Worm (Caenorhabditis elegans) whole organism, L2 larva: Measurements from ENCODE around the gene ZK1098.2.

ENCODE experiments used
- C34F6.9 ChIP-seq: fragments of 150-350 bp; optimal IDR thresholded peaks from 2 replicates; lab custom pipeline; 2014; ENCODE audit warnings: missing biosample characterization, missing genetic modification characterization
- F13H6.1 ChIP-seq: sonication (generic microtip); optimal IDR thresholded peaks from 2 replicates; lab custom pipeline; 2016; ENCODE audit warnings: missing genetic modification characterization, missing compliant biosample characterization
- R02D3.7 ChIP-seq: fragments of 150-350 bp; optimal IDR thresholded peaks from 2 replicates; lab custom pipeline; 2014; ENCODE audit warnings: missing biosample characterization, missing genetic modification characterization
- Y55F3AM.14 ChIP-seq: fragments of 200-800 bp; sonication (Bioruptor generic); optimal IDR thresholded peaks from 2 replicates; lab custom pipeline; 2018; ENCODE audit warnings: mild to moderate bottlenecking, missing genetic modification characterization, missing compliant biosample characterization
- ZK546.5 ChIP-seq: sonication (generic microtip); optimal IDR thresholded peaks from 2 replicates; lab custom pipeline; 2017; ENCODE audit warnings: missing biosample characterization, missing genetic modification characterization
- alr-1 ChIP-seq: fragments of 150-350 bp; optimal IDR thresholded peaks from 2 replicates; lab custom pipeline; 2014; ENCODE audit warnings: missing biosample characterization, missing genetic modification characterization
- aly-2 ChIP-seq: fragments of 150-350 bp; optimal IDR thresholded peaks from 2 replicates; lab custom pipeline; 2014; ENCODE audit warnings: missing biosample characterization, missing genetic modification characterization
- ama-1 ChIP-seq: fragments of 150-350 bp; optimal IDR thresholded peaks from 2 replicates; lab custom pipeline; 2018; ENCODE audit warnings: inconsistent platforms
- blmp-1 ChIP-seq: sonication (generic microtip); optimal IDR thresholded peaks from 2 replicates; lab custom pipeline; 2017; ENCODE audit warnings: missing genetic modification characterization, mild to moderate bottlenecking, missing compliant biosample characterization, antibody characterized with exemption, moderate library complexity; ENCODE audit not compliant: insufficient read depth
- ceh-16 ChIP-seq: fragments of 150-350 bp; optimal IDR thresholded peaks from 2 replicates; lab custom pipeline; 2014; ENCODE audit warnings: missing biosample characterization, missing genetic modification characterization
- ceh-82 ChIP-seq: fragments of 150-350 bp; optimal IDR thresholded peaks from 2 replicates; lab custom pipeline; 2014; ENCODE audit warnings: missing biosample characterization, missing genetic modification characterization
- crh-2 ChIP-seq: sonication (generic microtip); optimal IDR thresholded peaks from 2 replicates; lab custom pipeline; 2017; ENCODE audit warnings: missing biosample characterization, missing genetic modification characterization
- dmd-4 ChIP-seq: sonication (generic microtip); optimal IDR thresholded peaks from 2 replicates; lab custom pipeline; 2017; ENCODE audit warnings: missing biosample characterization, missing genetic modification characterization
- egl-27 ChIP-seq: sonication (generic microtip); optimal IDR thresholded peaks from 3 replicates; lab custom pipeline; 2017; ENCODE audit warnings: missing biosample characterization, missing genetic modification reagents, missing genetic modification characterization
- elt-1 ChIP-seq: fragments of 150-350 bp; optimal IDR thresholded peaks from 2 replicates; lab custom pipeline; 2014; ENCODE audit warnings: missing biosample characterization, missing genetic modification characterization
- fos-1 ChIP-seq: fragments of 150-350 bp; optimal IDR thresholded peaks from 2 replicates; lab custom pipeline; 2014; ENCODE audit warnings: missing biosample characterization, missing genetic modification characterization
- gmeb-1 ChIP-seq: fragments of 150-350 bp; optimal IDR thresholded peaks from 2 replicates; lab custom pipeline; 2014; ENCODE audit warnings: missing biosample characterization, missing genetic modification characterization
- lin-11 ChIP-seq: fragments of 150-350 bp; sonication (generic microtip); optimal IDR thresholded peaks from 2 replicates; lab custom pipeline; 2014; ENCODE audit warnings: missing biosample characterization, missing genetic modification characterization, inconsistent platforms, mixed read lengths
- lin-13 ChIP-seq: fragments of 150-350 bp; optimal IDR thresholded peaks from 2 replicates; lab custom pipeline; 2014; ENCODE audit warnings: missing biosample characterization, missing genetic modification reagents, missing genetic modification characterization
- mab-5 ChIP-seq: fragments of 150-350 bp; optimal IDR thresholded peaks from 2 replicates; lab custom pipeline; 2014; ENCODE audit warnings: missing biosample characterization, missing genetic modification characterization
- mbf-1 ChIP-seq: sonication (generic microtip); optimal IDR thresholded peaks from 2 replicates; lab custom pipeline; 2017; ENCODE audit warnings: missing biosample characterization, missing genetic modification characterization
- mdl-1 ChIP-seq, 2 experiments: fragments of 150-350 bp in 1 of 2; sonication (generic microtip) in 1 of 2; optimal IDR thresholded peaks; 2 replicates each; lab custom pipeline; 2017; ENCODE audit warnings: missing biosample characterization in 2 of 2, missing genetic modification characterization in 2 of 2
- nhr-10 ChIP-seq: sonication (generic microtip); optimal IDR thresholded peaks from 2 replicates; lab custom pipeline; 2017; ENCODE audit warnings: missing biosample characterization, missing genetic modification characterization
- nhr-12 ChIP-seq: fragments of 150-350 bp; optimal IDR thresholded peaks from 2 replicates; lab custom pipeline; 2014; ENCODE audit warnings: missing biosample characterization, missing genetic modification characterization
- nhr-21 ChIP-seq: fragments of 150-350 bp; optimal IDR thresholded peaks from 2 replicates; lab custom pipeline; 2014; ENCODE audit warnings: missing biosample characterization, missing genetic modification characterization
- nhr-23 ChIP-seq: fragments of 150-350 bp; optimal IDR thresholded peaks from 2 replicates; lab custom pipeline; 2014; ENCODE audit warnings: missing biosample characterization, missing genetic modification reagents, missing genetic modification characterization
- nhr-237 ChIP-seq: fragments of 150-350 bp; optimal IDR thresholded peaks from 2 replicates; lab custom pipeline; 2014; ENCODE audit warnings: missing biosample characterization, missing genetic modification characterization
- nhr-25 ChIP-seq: fragments of 150-350 bp; sonication (generic microtip); optimal IDR thresholded peaks from 3 replicates; lab custom pipeline; 2014; ENCODE audit warnings: missing biosample characterization, missing genetic modification characterization
- nhr-6 ChIP-seq: fragments of 150-350 bp; optimal IDR thresholded peaks from 2 replicates; lab custom pipeline; 2014; ENCODE audit warnings: missing biosample characterization, missing genetic modification characterization
- nhr-77 ChIP-seq: fragments of 150-350 bp; optimal IDR thresholded peaks from 2 replicates; lab custom pipeline; 2014; ENCODE audit warnings: missing biosample characterization, missing genetic modification characterization
- peb-1 ChIP-seq: fragments of 150-350 bp; optimal IDR thresholded peaks from 2 replicates; lab custom pipeline; 2014; ENCODE audit warnings: missing biosample characterization, missing genetic modification characterization
- sem-4 ChIP-seq: fragments of 150-350 bp; optimal IDR thresholded peaks from 2 replicates; lab custom pipeline; 2014; ENCODE audit warnings: missing biosample characterization, missing genetic modification reagents, missing genetic modification characterization
- skn-1 ChIP-seq: sonication (generic microtip); optimal IDR thresholded peaks from 2 replicates; lab custom pipeline; 2017; ENCODE audit warnings: missing biosample characterization, missing genetic modification characterization
- sma-3 ChIP-seq: sonication (generic microtip); optimal IDR thresholded peaks from 2 replicates; lab custom pipeline; 2016; ENCODE audit warnings: missing genetic modification reagents, missing genetic modification characterization, missing compliant biosample characterization
- sma-9 ChIP-seq, 2 experiments: fragments of 150-350 bp in 1 of 2; sonication (generic microtip) in 1 of 2; optimal IDR thresholded peaks; 2 replicates each; lab custom pipeline; 2014 to 2016; ENCODE audit warnings: missing genetic modification characterization in 2 of 2, mild to moderate bottlenecking in 1 of 2, missing biosample characterization in 1 of 2, missing compliant biosample characterization in 1 of 2, missing genetic modification reagents in 1 of 2, moderate library complexity in 1 of 2
- snpc-4 ChIP-seq: fragments of 150-350 bp; optimal IDR thresholded peaks from 2 replicates; lab custom pipeline; 2014; ENCODE audit warnings: missing biosample characterization, missing genetic modification characterization
- unc-55 ChIP-seq: fragments of 150-350 bp; sonication (generic microtip); optimal IDR thresholded peaks from 3 replicates; lab custom pipeline; 2014; ENCODE audit warnings: missing biosample characterization, missing genetic modification reagents, missing genetic modification characterization
- unc-62 ChIP-seq: fragments of 150-350 bp; optimal IDR thresholded peaks from 2 replicates; lab custom pipeline; 2014; ENCODE audit warnings: missing biosample characterization, missing genetic modification reagents, missing genetic modification characterization
- zag-1 ChIP-seq: fragments of 150-350 bp; optimal IDR thresholded peaks from 2 replicates; lab custom pipeline; 2014; ENCODE audit warnings: missing biosample characterization, missing genetic modification characterization
- ztf-1 ChIP-seq: fragments of 200-800 bp; sonication (Bioruptor generic); conservative IDR thresholded peaks from 2 replicates; pipeline ENCODE4 v1.3.6; 2022; ENCODE audit warnings: missing genetic modification characterization, missing compliant biosample characterization
- ztf-11 ChIP-seq: sonication (generic microtip); optimal IDR thresholded peaks from 2 replicates; lab custom pipeline; 2017; ENCODE audit warnings: missing biosample characterization, missing genetic modification characterization
- ztf-4 ChIP-seq: fragments of 150-350 bp; optimal IDR thresholded peaks from 2 replicates; lab custom pipeline; 2014; ENCODE audit warnings: missing biosample characterization, missing genetic modification characterization

The ZK1098.2 gene

ce11 chrIII:9513006-9513405 lies 16.0 kb upstream of the ZK1098.2 start:
- no peak for TF ChIP-seq ceh-16 (tag; lab: Kevin White, UChicago)
- TF ChIP-seq snpc-4 (tag; lab: Kevin White, UChicago) = no peak
- no peak for TF ChIP-seq F13H6.1
- TF ChIP-seq nhr-12 (tag; lab: Kevin White, UChicago) = no peak
- TF ChIP-seq crh-2 (tag; lab: Kevin White, UChicago) = no peak
- no peak for TF ChIP-seq elt-1
- no peak for TF ChIP-seq ZK546.5 (tag; lab: Kevin White, UChicago)
- TF ChIP-seq sma-3 (GFP tag; lab: Kevin White, UChicago) = no peak
- no peak for TF ChIP-seq ztf-1 (GFP tag; lab: Robert Waterston, UW)
- TF ChIP-seq C34F6.9 = no peak

DNA sequence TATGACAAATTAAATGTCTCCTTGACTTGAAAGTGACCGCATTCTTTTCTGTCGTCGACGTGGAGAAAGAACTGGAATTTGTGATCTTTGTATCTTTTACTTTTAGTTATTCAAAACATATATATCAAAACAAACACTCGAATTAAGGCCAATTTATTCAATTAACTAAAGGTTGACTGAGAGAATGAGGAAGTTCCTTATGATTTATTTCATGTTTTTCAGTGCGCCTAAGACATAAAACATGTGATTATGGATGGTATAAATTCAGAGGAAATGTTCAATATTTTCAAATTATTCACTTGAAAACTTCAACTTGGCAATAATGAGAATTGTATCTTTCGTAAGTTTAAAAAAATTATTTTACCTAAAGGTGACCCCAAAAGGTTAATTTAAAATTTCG lies 15.4 kb upstream of the ZK1098.2 start, which contains the start of gene F55H2.8:
F55H2.8 (plus strand) TSS at position 301 of the 400 bp plus-strand sequence.
- TF ChIP-seq nhr-25 (tag; lab: Kevin White, UChicago) = no peak
- TF ChIP-seq mab-5 (tag; lab: Kevin White, UChicago) = no peak
- no peak for TF ChIP-seq fos-1
- no peak for TF ChIP-seq ztf-1 (GFP tag; lab: Robert Waterston, UW)
- no peak for TF ChIP-seq nhr-77
- no peak for TF ChIP-seq alr-1 (tag; lab: Kevin White, UChicago)
- no peak for TF ChIP-seq lin-11 (tag; lab: Kevin White, UChicago)
- no peak for TF ChIP-seq unc-55 (GFP tag; lab: Kevin White, UChicago)
- no peak for TF ChIP-seq snpc-4 (tag; lab: Kevin White, UChicago)
- TF ChIP-seq ceh-82 = no peak
- TF ChIP-seq aly-2 (tag; lab: Kevin White, UChicago) = no peak
- no peak for TF ChIP-seq ZK546.5 (tag; lab: Kevin White, UChicago)
- TF ChIP-seq unc-62 = no peak
- no peak for TF ChIP-seq R02D3.7 (tag; lab: Kevin White, UChicago)
- no peak for TF ChIP-seq skn-1 (tag; lab: Kevin White, UChicago)
- TF ChIP-seq nhr-10 (tag; lab: Kevin White, UChicago) = no peak

DNA sequence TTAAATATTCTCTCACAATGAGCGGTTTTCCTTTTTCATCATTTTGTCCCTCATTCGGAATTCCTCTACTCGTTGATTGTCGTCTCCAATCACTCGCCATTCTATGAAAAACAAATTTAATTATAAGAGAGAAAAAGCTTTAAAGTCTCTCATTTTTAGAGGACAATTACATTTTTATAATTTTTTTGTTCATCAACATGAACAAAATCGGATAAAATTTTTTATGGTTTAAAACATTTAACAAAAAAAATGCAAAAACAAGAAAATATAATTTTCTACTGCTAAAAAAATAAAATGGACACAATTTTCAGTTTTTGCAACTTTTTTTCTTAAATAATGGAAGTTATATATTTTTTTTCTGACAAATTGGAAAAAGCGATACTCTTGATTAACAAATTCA lies 12.8 kb upstream of the ZK1098.2 start, which contains the start of gene F55H2.7:
F55H2.7 (minus strand) TSS at position 101 of the 400 bp plus-strand sequence.
- TF ChIP-seq sma-9 (GFP tag; optimal IDR thresholded peaks at IDR 0.05; lab: Kevin White, UChicago) (no peak), sma-9 (tag; optimal IDR thresholded peaks at IDR 0.05; lab: Kevin White, UChicago) (no peak), snpc-4 (tag; lab: Kevin White, UChicago) (no peak), gmeb-1 (tag; lab: Kevin White, UChicago) (no peak), lin-13 (no peak), ztf-11 (tag; lab: Kevin White, UChicago) (no peak), nhr-23 (tag; lab: Kevin White, UChicago) (no peak), zag-1 (tag; lab: Kevin White, UChicago) (no peak), ZK546.5 (tag; lab: Kevin White, UChicago) (no peak), sma-3 (GFP tag; lab: Kevin White, UChicago) (no peak), mbf-1 (tag; lab: Kevin White, UChicago) (no peak), alr-1 (tag; lab: Kevin White, UChicago) (no peak), mdl-1 (tag; optimal IDR thresholded peaks at IDR 0.05; lab: Kevin White, UChicago) (no peak), unc-55 (GFP tag; lab: Kevin White, UChicago) (no peak), peb-1 (tag; lab: Kevin White, UChicago) (no peak), dmd-4 (tag; lab: Kevin White, UChicago) (no peak), nhr-12 (tag; lab: Kevin White, UChicago) (no peak), mab-5 (tag; lab: Kevin White, UChicago) (no peak), nhr-6 (tag; lab: Kevin White, UChicago) (no peak)

- no peak for TF ChIP-seq ztf-1 (GFP tag; lab: Robert Waterston, UW)
- no peak for TF ChIP-seq nhr-12 (tag; lab: Kevin White, UChicago)
- TF ChIP-seq ceh-82 = peak; percentile 12
- peak; percentile 84 for TF ChIP-seq nhr-21
- no peak for TF ChIP-seq egl-27 (tag; lab: Kevin White, UChicago)
- TF ChIP-seq alr-1 (tag; lab: Kevin White, UChicago) = no peak
- peak in 1 of 2 experiments; percentile 46 for TF ChIP-seq mdl-1 (tag; optimal IDR thresholded peaks at IDR 0.05; lab: Kevin White, UChicago)
- TF ChIP-seq ama-1 (lab: Kevin White, UChicago) = peak; percentile 42
- TF ChIP-seq Y55F3AM.14 = no peak
- peak; percentile 89 for TF ChIP-seq gmeb-1 (tag; lab: Kevin White, UChicago)
- peak; percentile 67 for TF ChIP-seq sem-4 (tag; lab: Kevin White, UChicago)
- TF ChIP-seq sma-9 (GFP tag; optimal IDR thresholded peaks at IDR 0.05; lab: Kevin White, UChicago) = peak; percentile 84
- no peak for TF ChIP-seq sma-9 (tag; optimal IDR thresholded peaks at IDR 0.05; lab: Kevin White, UChicago)
- peak; percentile 90 for TF ChIP-seq nhr-25 (tag; lab: Kevin White, UChicago)
- peak; percentile 33 for TF ChIP-seq ZK546.5 (tag; lab: Kevin White, UChicago)
- TF ChIP-seq crh-2 (tag; lab: Kevin White, UChicago) = peak; percentile 86
- TF ChIP-seq zag-1 (tag; lab: Kevin White, UChicago) = peak; percentile 81
- TF ChIP-seq C34F6.9 = peak; percentile 98
- peak; percentile 36 for TF ChIP-seq blmp-1 (tag; lab: Kevin White, UChicago)
- TF ChIP-seq ztf-4 (tag; lab: Kevin White, UChicago) = peak; percentile 50
- TF ChIP-seq ztf-11 (tag; lab: Kevin White, UChicago) = no peak
- TF ChIP-seq peb-1 (tag; lab: Kevin White, UChicago) = no peak
- TF ChIP-seq nhr-10 (tag; lab: Kevin White, UChicago) = peak; percentile 73
- TF ChIP-seq nhr-237 = no peak
- peak; percentile 90 for TF ChIP-seq lin-13
- TF ChIP-seq nhr-23 (tag; lab: Kevin White, UChicago) = no peak
- TF ChIP-seq unc-62 = no peak
- peak; percentile 48 for TF ChIP-seq snpc-4 (tag; lab: Kevin White, UChicago)
These were observed 7.4 kb upstream of the ZK1098.2 start, which contains the start of the genes clu-1 and prp-40 for ce11 chrIII:9521410-9522090. Gene clu-1 (minus strand): TSS chrIII:9521460. Gene prp-40 (plus strand): TSS chrIII:9522075.
